Fruit fly (Drosophila melanogaster) whole organism, prepupa: ENCODE measurements around the gene Srp9.

ENCODE experiments used
- Blimp-1 ChIP-seq: fragments of 200-800 bp; sonication (Bioruptor generic); optimal IDR thresholded peaks from 3 replicates; lab custom pipeline; 2017; ENCODE audit warnings: missing biosample characterization, missing genetic modification characterization, mild to moderate bottlenecking, moderate library complexity, missing genetic modification reagents
- CG10631 ChIP-seq: fragments of 200-800 bp; sonication (Bioruptor generic); optimal IDR thresholded peaks from 2 replicates; lab custom pipeline; 2016; ENCODE audit warnings: missing biosample characterization, missing genetic modification characterization
- CG10669 ChIP-seq: fragments of 200-800 bp; sonication (Bioruptor generic); optimal IDR thresholded peaks from 3 replicates; lab custom pipeline; 2018; ENCODE audit warnings: missing biosample characterization, mild to moderate bottlenecking, missing genetic modification characterization, moderate library complexity
- CG15336 ChIP-seq: fragments of 200-800 bp; sonication (Bioruptor generic); IDR thresholded peaks from 2 replicates; pipeline ENCODE4 v1.3.6; 2022; ENCODE audit warnings: missing biosample characterization, missing genetic modification characterization
- CG1621 ChIP-seq: fragments of 200-800 bp; sonication (Bioruptor generic); optimal IDR thresholded peaks from 3 replicates; lab custom pipeline; 2018; ENCODE audit warnings: missing biosample characterization, mild to moderate bottlenecking, missing genetic modification characterization
- CG16779 ChIP-seq: fragments of 200-800 bp; sonication (Bioruptor generic); optimal IDR thresholded peaks from 3 replicates; lab custom pipeline; 2017; ENCODE audit warnings: missing biosample characterization, mild to moderate bottlenecking, missing genetic modification characterization
- CG3032 ChIP-seq: fragments of 200-800 bp; optimal IDR thresholded peaks from 2 replicates; lab custom pipeline; 2019; ENCODE audit warnings: missing biosample characterization, mild to moderate bottlenecking, missing genetic modification characterization, moderate library complexity
- CG31627 ChIP-seq: fragments of 200-800 bp; sonication (Bioruptor generic); optimal IDR thresholded peaks from 3 replicates; lab custom pipeline; 2016; ENCODE audit warnings: missing biosample characterization, missing genetic modification characterization
- CG34406 ChIP-seq: fragments of 200-800 bp; sonication (Bioruptor generic); optimal IDR thresholded peaks from 3 replicates; lab custom pipeline; 2016; ENCODE audit warnings: missing biosample characterization, missing genetic modification characterization
- CG3919 ChIP-seq: fragments of 200-800 bp; sonication (Bioruptor generic); optimal IDR thresholded peaks from 3 replicates; lab custom pipeline; 2016; ENCODE audit warnings: missing biosample characterization, missing genetic modification characterization
- CG4318 ChIP-seq: fragments of 200-800 bp; sonication (Bioruptor generic); optimal IDR thresholded peaks from 3 replicates; lab custom pipeline; 2017; ENCODE audit warnings: missing biosample characterization, mild to moderate bottlenecking, missing genetic modification characterization
- CG6163 ChIP-seq: fragments of 200-800 bp; sonication (Bioruptor generic); IDR thresholded peaks from 3 replicates; pipeline ENCODE4 v1.3.6; 2022; ENCODE audit warnings: missing biosample characterization, missing genetic modification characterization
- CG6276 ChIP-seq: fragments of 200-800 bp; sonication (Bioruptor generic); optimal IDR thresholded peaks from 2 replicates; lab custom pipeline; 2017; ENCODE audit warnings: missing biosample characterization, mild to moderate bottlenecking, missing genetic modification characterization
- CG6792 ChIP-seq: fragments of 200-800 bp; sonication (Bioruptor generic); optimal IDR thresholded peaks from 3 replicates; lab custom pipeline; 2016; ENCODE audit warnings: missing biosample characterization, missing genetic modification characterization
- CG6808 ChIP-seq: fragments of 200-800 bp; sonication (Bioruptor generic); optimal IDR thresholded peaks from 3 replicates; lab custom pipeline; 2017; ENCODE audit warnings: missing biosample characterization, missing genetic modification characterization, mild to moderate bottlenecking, moderate library complexity, missing genetic modification reagents
- CG6854 ChIP-seq: fragments of 200-800 bp; sonication (Bioruptor generic); optimal IDR thresholded peaks from 2 replicates; lab custom pipeline; 2017; ENCODE audit warnings: missing biosample characterization, mild to moderate bottlenecking, missing genetic modification characterization
- CG7368 ChIP-seq: fragments of 200-800 bp; sonication (Bioruptor generic); optimal IDR thresholded peaks from 3 replicates; lab custom pipeline; 2016; ENCODE audit warnings: missing biosample characterization, missing genetic modification characterization
- CG8119 ChIP-seq: fragments of 200-800 bp; sonication (Bioruptor generic); IDR thresholded peaks from 3 replicates; pipeline ENCODE4 v1.3.6; 2022; ENCODE audit warnings: missing biosample characterization, missing genetic modification characterization
- CG8319 ChIP-seq: fragments of 200-800 bp; sonication (Bioruptor generic); optimal IDR thresholded peaks from 3 replicates; lab custom pipeline; 2016; ENCODE audit warnings: missing biosample characterization, missing genetic modification characterization
- CG8632 ChIP-seq: fragments of 200-800 bp; sonication (Bioruptor generic); optimal IDR thresholded peaks from 3 replicates; lab custom pipeline; 2016; ENCODE audit warnings: missing biosample characterization, missing genetic modification characterization
- CG9139 ChIP-seq: fragments of 200-800 bp; sonication (Bioruptor generic); optimal IDR thresholded peaks from 3 replicates; lab custom pipeline; 2017; ENCODE audit warnings: missing biosample characterization, mild to moderate bottlenecking, missing genetic modification characterization
- Eip75B ChIP-seq: fragments of 200-800 bp; sonication (Bioruptor generic); optimal IDR thresholded peaks from 3 replicates; lab custom pipeline; 2016; ENCODE audit warnings: missing biosample characterization, missing genetic modification characterization
- Eip78C ChIP-seq: fragments of 200-800 bp; sonication (Bioruptor generic); peaks from one replicate; lab custom pipeline; 2016; ENCODE audit warnings: missing biosample characterization, missing genetic modification characterization
- Ets21C ChIP-seq: fragments of 200-800 bp; sonication (Bioruptor generic); optimal IDR thresholded peaks from 3 replicates; lab custom pipeline; 2016; ENCODE audit warnings: missing biosample characterization, missing genetic modification characterization
- Gug ChIP-seq: fragments of 200-800 bp; sonication (Bioruptor generic); IDR thresholded peaks from 2 replicates; pipeline ENCODE4 v1.3.6; 2022; ENCODE audit warnings: missing biosample characterization, missing genetic modification characterization
- Hr39 ChIP-seq: fragments of 200-800 bp; sonication (Bioruptor generic); optimal IDR thresholded peaks from 2 replicates; lab custom pipeline; 2016; ENCODE audit warnings: missing biosample characterization, missing genetic modification characterization
- Lpt ChIP-seq: fragments of 200-800 bp; sonication (Bioruptor generic); optimal IDR thresholded peaks from 3 replicates; lab custom pipeline; 2016; ENCODE audit warnings: missing biosample characterization, missing genetic modification characterization
- Met ChIP-seq: fragments of 200-800 bp; sonication (Bioruptor generic); optimal IDR thresholded peaks from 3 replicates; lab custom pipeline; 2016; ENCODE audit warnings: missing biosample characterization, missing genetic modification characterization
- Smox ChIP-seq: fragments of 200-800 bp; sonication (Bioruptor generic); optimal IDR thresholded peaks from 3 replicates; lab custom pipeline; 2016; ENCODE audit warnings: missing biosample characterization, missing genetic modification characterization
- Sox102F ChIP-seq: fragments of 200-800 bp; sonication (Bioruptor generic); optimal IDR thresholded peaks from 2 replicates; lab custom pipeline; 2016; ENCODE audit warnings: missing biosample characterization, mild to moderate bottlenecking, missing genetic modification characterization
- Sox14 ChIP-seq: fragments of 200-800 bp; sonication (Bioruptor generic); optimal IDR thresholded peaks from 3 replicates; lab custom pipeline; 2016; ENCODE audit warnings: missing biosample characterization, missing genetic modification characterization
- cyc ChIP-seq: fragments of 200-800 bp; sonication (Bioruptor generic); optimal IDR thresholded peaks from 3 replicates; lab custom pipeline; 2016; ENCODE audit warnings: missing biosample characterization, missing genetic modification characterization
- dac ChIP-seq: fragments of 200-800 bp; sonication (Bioruptor generic); optimal IDR thresholded peaks from 2 replicates; lab custom pipeline; 2017; ENCODE audit warnings: missing biosample characterization, mild to moderate bottlenecking, missing genetic modification characterization
- dsx ChIP-seq: fragments of 200-800 bp; optimal IDR thresholded peaks from 3 replicates; lab custom pipeline; 2019; ENCODE audit warnings: missing biosample characterization, mild to moderate bottlenecking, missing genetic modification characterization, moderate library complexity; ENCODE audit not compliant: poor library complexity, severe bottlenecking
- eg ChIP-seq: fragments of 200-800 bp; sonication (Bioruptor generic); IDR thresholded peaks from 3 replicates; pipeline ENCODE4 v1.3.6; 2022; ENCODE audit warnings: missing biosample characterization, missing genetic modification characterization
- esn ChIP-seq: fragments of 200-800 bp; sonication (Bioruptor generic); optimal IDR thresholded peaks from 2 replicates; lab custom pipeline; 2016; ENCODE audit warnings: missing biosample characterization, mild to moderate bottlenecking, missing genetic modification characterization, moderate library complexity
- fkh ChIP-seq: fragments of 200-800 bp; sonication (Bioruptor generic); optimal IDR thresholded peaks from 3 replicates; lab custom pipeline; 2017; ENCODE audit warnings: missing biosample characterization, mild to moderate bottlenecking, missing genetic modification characterization, moderate library complexity
- net ChIP-seq: fragments of 200-800 bp; sonication (Bioruptor generic); optimal IDR thresholded peaks from 3 replicates; lab custom pipeline; 2016; ENCODE audit warnings: missing biosample characterization, missing genetic modification characterization
- salr ChIP-seq, 2 experiments: fragments of 200-800 bp; sonication (Bioruptor generic); optimal IDR thresholded peaks; 3 replicates each; lab custom pipeline; 2016 to 2018; ENCODE audit warnings: missing biosample characterization in 2 of 2, missing genetic modification characterization in 2 of 2, mild to moderate bottlenecking in 1 of 2
- spab ChIP-seq: fragments of 200-800 bp; sonication (Bioruptor generic); optimal IDR thresholded peaks from 2 replicates; lab custom pipeline; 2017; ENCODE audit warnings: missing biosample characterization, mild to moderate bottlenecking, missing genetic modification characterization, missing genetic modification reagents
- ss ChIP-seq, 2 experiments: fragments of 200-800 bp; sonication (Bioruptor generic); optimal IDR thresholded peaks; 2 replicates in 1 of 2; 3 replicates in 1 of 2; lab custom pipeline; 2017 to 2018; ENCODE audit warnings: mild to moderate bottlenecking in 2 of 2, missing biosample characterization in 2 of 2, missing genetic modification characterization in 2 of 2, moderate library complexity in 1 of 2
- svp ChIP-seq: fragments of 200-800 bp; sonication (Bioruptor generic); peaks from one replicate; lab custom pipeline; 2016; ENCODE audit warnings: missing biosample characterization, missing genetic modification characterization
- topi ChIP-seq: fragments of 200-800 bp; sonication (Bioruptor generic); optimal IDR thresholded peaks from 3 replicates; lab custom pipeline; 2016; ENCODE audit warnings: missing biosample characterization, missing genetic modification characterization
- vri ChIP-seq: fragments of 200-800 bp; sonication (Bioruptor generic); optimal IDR thresholded peaks from 3 replicates; lab custom pipeline; 2016; ENCODE audit warnings: missing biosample characterization, mild to moderate bottlenecking, missing genetic modification characterization

Srp9 gene

dm6 chr3L:7976081-7976483, 39.9 kb downstream of the Srp9 start, which contains the start of the genes HP4 and CG8209 (continued):
- peak; percentile 65 for TF ChIP-seq CG7368 (GFP tag; lab: Kevin White, UChicago)
- no peak for TF ChIP-seq CG16779 (tag; lab: Kevin White, UChicago)
- TF ChIP-seq Sox102F (GFP tag; lab: Kevin White, UChicago): no peak
- TF ChIP-seq Sox14 (GFP tag; lab: Kevin White, UChicago): peak; percentile 70
- TF ChIP-seq CG6808 (GFP tag; lab: Kevin White, UChicago): no peak
- peak; percentile 1 for TF ChIP-seq Hr39 (GFP tag; lab: Kevin White, UChicago)
- TF ChIP-seq Smox (GFP tag; lab: Kevin White, UChicago): peak; percentile 64
- TF ChIP-seq CG1621 (tag; lab: Kevin White, UChicago): peak; percentile 49
- TF ChIP-seq spab (GFP tag; lab: Kevin White, UChicago): no peak
- no peak for TF ChIP-seq dac (GFP tag; lab: Kevin White, UChicago)
- TF ChIP-seq fkh: peak; percentile 59
- TF ChIP-seq svp (GFP tag; lab: Kevin White, UChicago): no peak
- no peak for TF ChIP-seq eg (GFP tag; lab: Robert Waterston, UW)
- peak; percentile 79 for TF ChIP-seq CG3032 (tag; lab: Kevin White, UChicago)
- TF ChIP-seq CG6854: peak; percentile 5
- no peak for TF ChIP-seq CG4318 (GFP tag; lab: Kevin White, UChicago)
- TF ChIP-seq CG8319 (GFP tag; lab: Kevin White, UChicago): peak; percentile 74
- peak; percentile 67 for TF ChIP-seq CG31627 (GFP tag; lab: Kevin White, UChicago)
- peak; percentile 54 for TF ChIP-seq Lpt (GFP tag; lab: Kevin White, UChicago)
- no peak for TF ChIP-seq CG6276
- peak; percentile 81 for TF ChIP-seq dsx (GFP tag; lab: Kevin White, UChicago)
- no peak for TF ChIP-seq CG9139
- TF ChIP-seq Eip75B (GFP tag; lab: Kevin White, UChicago): peak; percentile 60
- peak; percentile 68 for TF ChIP-seq CG10669 (GFP tag; lab: Kevin White, UChicago)
- TF ChIP-seq Ets21C (GFP tag; lab: Kevin White, UChicago): peak; percentile 24
- peak; percentile 84 for TF ChIP-seq CG8632 (GFP tag; lab: Kevin White, UChicago)
- no peak for TF ChIP-seq vri (GFP tag; lab: Kevin White, UChicago)

DNA sequence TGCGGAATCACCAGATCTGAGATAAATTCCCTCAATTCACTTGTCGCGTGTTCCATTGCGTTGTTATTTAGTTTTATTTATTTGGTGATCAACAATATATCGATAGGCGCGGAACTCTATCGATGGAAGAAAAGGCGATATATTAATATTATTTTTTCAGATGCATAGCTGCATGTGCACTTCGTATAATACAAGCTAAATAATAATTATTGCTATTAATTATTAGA, 42.3 kb downstream of the Srp9 start, which contains the start of gene Pop4:
TSS of gene Pop4 (minus strand) at position 101 of the 227 bp plus-strand sequence.
- TF ChIP-seq net (GFP tag; lab: Kevin White, UChicago): no peak
- no peak for TF ChIP-seq eg (GFP tag; lab: Robert Waterston, UW)

- TF ChIP-seq CG34406 (GFP tag; lab: Kevin White, UChicago): no peak
- no peak for TF ChIP-seq CG6808 (GFP tag; lab: Kevin White, UChicago)
- TF ChIP-seq CG31627 (GFP tag; lab: Kevin White, UChicago): peak; percentile 8
- TF ChIP-seq ss (GFP tag; optimal IDR thresholded peaks at IDR 0.05; lab: Kevin White, UChicago): peak; percentile 21 to 64
- peak; percentile 39 for TF ChIP-seq topi (GFP tag; lab: Kevin White, UChicago)
- no peak for TF ChIP-seq salr (GFP tag; optimal IDR thresholded peaks at IDR 0.05; lab: Kevin White, UChicago)
- TF ChIP-seq Ets21C (GFP tag; lab: Kevin White, UChicago): no peak
- no peak for TF ChIP-seq Gug (GFP tag; lab: Robert Waterston, UW)
- no peak for TF ChIP-seq CG6276
- no peak for TF ChIP-seq Eip75B (GFP tag; lab: Kevin White, UChicago)
- peak; percentile 68 for TF ChIP-seq Eip78C
- TF ChIP-seq Smox (GFP tag; lab: Kevin White, UChicago): no peak
- TF ChIP-seq Blimp-1 (GFP tag; lab: Kevin White, UChicago): no peak
- TF ChIP-seq esn: peak; percentile 3
- no peak for TF ChIP-seq CG6792 (GFP tag; lab: Kevin White, UChicago)
- TF ChIP-seq CG6163: no peak
- TF ChIP-seq cyc (GFP tag; lab: Kevin White, UChicago): peak; percentile 44
- TF ChIP-seq CG10631 (GFP tag; lab: Kevin White, UChicago): no peak
- no peak for TF ChIP-seq CG8119 (GFP tag; lab: Robert Waterston, UW)
- TF ChIP-seq CG4318 (GFP tag; lab: Kevin White, UChicago): no peak
- no peak for TF ChIP-seq CG9139
- peak; percentile 86 for TF ChIP-seq fkh
- no peak for TF ChIP-seq net (GFP tag; lab: Kevin White, UChicago)
- no peak for TF ChIP-seq CG3032 (tag; lab: Kevin White, UChicago)
- no peak for TF ChIP-seq CG1621 (tag; lab: Kevin White, UChicago)
- TF ChIP-seq vri (GFP tag; lab: Kevin White, UChicago): no peak
- TF ChIP-seq CG15336: no peak
- TF ChIP-seq Lpt (GFP tag; lab: Kevin White, UChicago): no peak
- no peak for TF ChIP-seq CG10669 (GFP tag; lab: Kevin White, UChicago)
- TF ChIP-seq CG3919 (GFP tag; lab: Kevin White, UChicago): peak; percentile 53
- no peak for TF ChIP-seq Met (GFP tag; lab: Kevin White, UChicago)
Measured at dm6 chr3L:7978777-7979649, 42.8 kb downstream of the Srp9 start, which contains the start of gene nmo. Gene nmo, plus strand, starts transcription at chr3L:7979046.
